Fruit fly (Drosophila melanogaster): ENCODE results near the gene CG3526.

- TF ChIP-seq insv (optimal IDR thresholded peaks at IDR 0.05) (no peak), psq (optimal IDR thresholded peaks at IDR 0.05) (no peak), ttk (optimal IDR thresholded peaks at IDR 0.05) (no peak), h (optimal IDR thresholded peaks at IDR 0.05) (no peak), Myc (optimal IDR thresholded peaks at IDR 0.05) (no peak), Sin3A (optimal IDR thresholded peaks at IDR 0.05) (no peak)
These were observed at the start of gene CG3526 for dm6 chrX:2890468-2890867.
